Worm (Caenorhabditis elegans) whole organism, L1 larva: ENCODE measurements around the gene klc-2.

Source experiments
- ama-1 ChIP-seq: fragments of 150-350 bp; optimal IDR thresholded peaks from 2 replicates; lab custom pipeline; 2014
- fkh-10 ChIP-seq: sonication (generic microtip); optimal IDR thresholded peaks from 2 replicates; lab custom pipeline; 2017; ENCODE audit warnings: missing biosample characterization, missing genetic modification reagents, missing genetic modification characterization
- fos-1 ChIP-seq: fragments of 150-350 bp; optimal IDR thresholded peaks from 2 replicates; lab custom pipeline; 2014; ENCODE audit warnings: missing biosample characterization, missing genetic modification characterization
- lsy-2 ChIP-seq, 2 experiments: fragments of 150-350 bp; optimal IDR thresholded peaks; 2 replicates each; lab custom pipeline; 2014; ENCODE audit warnings: missing biosample characterization in 2 of 2, missing genetic modification characterization in 2 of 2
- nhr-11 ChIP-seq: fragments of 150-350 bp; optimal IDR thresholded peaks from 2 replicates; lab custom pipeline; 2014; ENCODE audit warnings: missing biosample characterization, missing genetic modification characterization
- nhr-237 ChIP-seq: fragments of 150-350 bp; optimal IDR thresholded peaks from 2 replicates; lab custom pipeline; 2014; ENCODE audit warnings: missing biosample characterization, missing genetic modification characterization
- sptf-1 ChIP-seq: fragments of 150-350 bp; optimal IDR thresholded peaks from 2 replicates; lab custom pipeline; 2014; ENCODE audit warnings: missing biosample characterization, missing genetic modification characterization

ce11 chrV:5536240-5536811 is 44.9 kb downstream of the klc-2 start, which contains the start of the genes cox-16 and syp-2:
- TF ChIP-seq fos-1 (tag; lab: Kevin White, UChicago) (no peak), sptf-1 (tag; lab: Kevin White, UChicago) (no peak), lsy-2 (tag; optimal IDR thresholded peaks at IDR 0.05; lab: Kevin White, UChicago) (peak in 1 of 2 experiments; percentile 61), nhr-11 (no peak), fkh-10 (no peak), ama-1 (lab: Kevin White, UChicago) (no peak), nhr-237 (tag; lab: Kevin White, UChicago) (no peak)
